Worm (Caenorhabditis elegans): ENCODE measurements around the gene C34H4.1.

- TF ChIP-seq lin-13 (GFP tag; optimal IDR thresholded peaks at IDR 0.05) (no peak), ces-1 (GFP tag; optimal IDR thresholded peaks at IDR 0.05) (no peak), zag-1 (tag; optimal IDR thresholded peaks at IDR 0.05) (no peak), nhr-77 (tag; optimal IDR thresholded peaks at IDR 0.05) (no peak), unc-62 (GFP tag; optimal IDR thresholded peaks at IDR 0.05) (no peak), fos-1 (tag; optimal IDR thresholded peaks at IDR 0.05) (no peak), rnt-1 (tag; optimal IDR thresholded peaks at IDR 0.05) (no peak), mep-1 (tag; optimal IDR thresholded peaks at IDR 0.05) (no peak), lir-3 (tag; optimal IDR thresholded peaks at IDR 0.05; ENCODE audit: poor library complexity) (no peak), egl-27 (tag; optimal IDR thresholded peaks at IDR 0.05) (no peak), nhr-90 (tag; optimal IDR thresholded peaks at IDR 0.05; ENCODE audit: poor library complexity) (peak; percentile 7), aha-1 (tag; optimal IDR thresholded peaks at IDR 0.05) (no peak), fkh-8 (tag; optimal IDR thresholded peaks at IDR 0.05) (no peak)
Measured at ce11 chrIV:1559931-1560330, 4.6 kb downstream of the C34H4.1 start, which contains the start of gene Y41D4B.17.

Data from whole organism, L1 larva.